Fruit fly (Drosophila melanogaster) whole organism, embryonic: Measurements from ENCODE around the gene Trf4-1.
A peak's percentile ranks its signal among the peaks of the same experiment; 100 is the strongest.

ENCODE experiments used
- Ada2b ChIP-seq: fragments of 200-800 bp; sonication (Bioruptor generic); IDR thresholded peaks from 2 replicates; pipeline ENCODE4 v1.3.6; 2022; ENCODE audit warnings: missing biosample characterization, missing genetic modification characterization
- CG10274 ChIP-seq: fragments of 200-800 bp; sonication (Bioruptor generic); optimal IDR thresholded peaks from 3 replicates; lab custom pipeline; 2017; ENCODE audit warnings: missing biosample characterization, mild to moderate bottlenecking, missing genetic modification characterization
- CG12659 ChIP-seq: fragments of 200-800 bp; sonication (Bioruptor generic); optimal IDR thresholded peaks from 3 replicates; lab custom pipeline; 2017; ENCODE audit warnings: mild to moderate bottlenecking, missing biosample characterization, missing genetic modification reagents, missing genetic modification characterization
- CG12769 ChIP-seq: fragments of 200-800 bp; sonication (Bioruptor generic); optimal IDR thresholded peaks from 2 replicates; lab custom pipeline; 2019; ENCODE audit warnings: missing biosample characterization, mild to moderate bottlenecking, missing genetic modification characterization, moderate library complexity
- CG13624 ChIP-seq: fragments of 200-800 bp; sonication (Bioruptor generic); optimal IDR thresholded peaks from 2 replicates; lab custom pipeline; 2016; ENCODE audit warnings: missing biosample characterization, missing genetic modification characterization
- CG14014 ChIP-seq: fragments of 200-800 bp; sonication (Bioruptor generic); IDR thresholded peaks from 2 replicates; pipeline ENCODE4 v1.3.6; 2022; ENCODE audit warnings: missing biosample characterization, missing genetic modification characterization
- CG15479 ChIP-seq: fragments of 200-800 bp; sonication (Bioruptor generic); optimal IDR thresholded peaks from 3 replicates; lab custom pipeline; 2019; ENCODE audit warnings: missing biosample characterization, mild to moderate bottlenecking, missing genetic modification characterization, moderate library complexity
- CG17802 ChIP-seq: fragments of 200-800 bp; sonication (Bioruptor generic); optimal IDR thresholded peaks from 2 replicates; lab custom pipeline; 2018; ENCODE audit warnings: missing biosample characterization, mild to moderate bottlenecking, missing genetic modification characterization, moderate library complexity
- CG30403 ChIP-seq: fragments of 200-800 bp; sonication (Bioruptor generic); optimal IDR thresholded peaks from 3 replicates; lab custom pipeline; 2016; ENCODE audit warnings: missing biosample characterization, missing genetic modification characterization
- CG30431 ChIP-seq: fragments of 200-800 bp; sonication (Bioruptor generic); optimal IDR thresholded peaks from 2 replicates; lab custom pipeline; 2017; ENCODE audit warnings: missing biosample characterization, missing genetic modification characterization
- CG34422 ChIP-seq: fragments of 200-800 bp; sonication (Bioruptor generic); IDR thresholded peaks from 3 replicates; pipeline ENCODE4 v1.3.6; 2022; ENCODE audit warnings: missing biosample characterization, missing genetic modification characterization
- CG42726 ChIP-seq: fragments of 200-800 bp; sonication (Bioruptor generic); IDR thresholded peaks from 2 replicates; pipeline ENCODE4 v1.3.6; 2022; ENCODE audit warnings: missing biosample characterization, missing genetic modification characterization; ENCODE audit not compliant: partially characterized antibody
- CG4707 ChIP-seq: fragments of 200-800 bp; sonication (Bioruptor generic); optimal IDR thresholded peaks from 2 replicates; lab custom pipeline; 2018; ENCODE audit warnings: missing biosample characterization, mild to moderate bottlenecking, missing genetic modification characterization, moderate library complexity
- CG6854 ChIP-seq: fragments of 200-800 bp; sonication (Bioruptor generic); optimal IDR thresholded peaks from 3 replicates; lab custom pipeline; 2017; ENCODE audit warnings: missing biosample characterization, mild to moderate bottlenecking, missing genetic modification characterization
- CG7745 ChIP-seq: fragments of 200-800 bp; sonication (Bioruptor generic); optimal IDR thresholded peaks from 2 replicates; lab custom pipeline; 2018; ENCODE audit warnings: missing biosample characterization, mild to moderate bottlenecking, missing genetic modification characterization, moderate library complexity
- CG9215 ChIP-seq: fragments of 200-800 bp; sonication (Bioruptor generic); IDR thresholded peaks from 2 replicates; pipeline ENCODE4 v1.3.6; 2022; ENCODE audit warnings: missing biosample characterization, missing genetic modification characterization
- Chrac-16 ChIP-seq: fragments of 200-800 bp; sonication (Bioruptor generic); optimal IDR thresholded peaks from 3 replicates; lab custom pipeline; 2016; ENCODE audit warnings: missing biosample characterization, missing genetic modification characterization
- Dip3 ChIP-seq: fragments of 200-800 bp; sonication (Bioruptor generic); optimal IDR thresholded peaks from 3 replicates; lab custom pipeline; 2016; ENCODE audit warnings: missing biosample characterization, missing genetic modification characterization
- Doc3 ChIP-seq: fragments of 200-800 bp; sonication (Bioruptor generic); IDR thresholded peaks from 3 replicates; pipeline ENCODE4 v1.3.6; 2022; ENCODE audit warnings: missing biosample characterization, missing genetic modification characterization; ENCODE audit not compliant: partially characterized antibody
- Dp ChIP-seq: fragments of 200-800 bp; sonication (Bioruptor generic); optimal IDR thresholded peaks from 2 replicates; lab custom pipeline; 2018; ENCODE audit warnings: missing biosample characterization, mild to moderate bottlenecking, missing genetic modification characterization, moderate library complexity
- Ets65A ChIP-seq: fragments of 200-800 bp; sonication (Bioruptor generic); peaks from one replicate; lab custom pipeline; 2016; ENCODE audit warnings: missing biosample characterization, missing genetic modification characterization
- Fer1 ChIP-seq: fragments of 200-800 bp; sonication (Bioruptor generic); optimal IDR thresholded peaks from 2 replicates; lab custom pipeline; 2017; ENCODE audit warnings: missing biosample characterization, mild to moderate bottlenecking, missing genetic modification characterization
- Fer2 ChIP-seq: fragments of 200-800 bp; sonication (Bioruptor generic); optimal IDR thresholded peaks from 2 replicates; lab custom pipeline; 2018; ENCODE audit warnings: missing biosample characterization, mild to moderate bottlenecking, missing genetic modification characterization, moderate library complexity
- HLH54F ChIP-seq: fragments of 200-800 bp; sonication (Bioruptor generic); optimal IDR thresholded peaks from 3 replicates; lab custom pipeline; 2016; ENCODE audit warnings: missing biosample characterization, missing genetic modification characterization
- HLHmδ ChIP-seq: fragments of 200-800 bp; sonication (Bioruptor generic); optimal IDR thresholded peaks from 2 replicates; lab custom pipeline; 2018; ENCODE audit warnings: missing biosample characterization, mild to moderate bottlenecking, missing genetic modification characterization, moderate library complexity
- Hr78 ChIP-seq, 2 experiments: fragments of 200-800 bp in 1 of 2; fragments of >200 bp in 1 of 2; sonication (Bioruptor generic) in 1 of 2; optimal IDR thresholded peaks; 2 replicates each; lab custom pipeline; 2017 to 2019; ENCODE audit warnings: missing biosample characterization in 2 of 2, missing genetic modification characterization in 2 of 2, mild to moderate bottlenecking in 1 of 2, moderate library complexity in 1 of 2
- Med ChIP-seq: fragments of 200-800 bp; sonication (Bioruptor generic); peaks from one replicate; lab custom pipeline; 2016; ENCODE audit warnings: missing biosample characterization, missing genetic modification characterization, mild to moderate bottlenecking, inconsistent platforms, moderate library complexity
- Mrtf ChIP-seq: fragments of 200-800 bp; sonication (Bioruptor generic); IDR thresholded peaks from 3 replicates; pipeline ENCODE4 v1.3.6; 2022; ENCODE audit warnings: missing biosample characterization, missing genetic modification characterization
- NC2β ChIP-seq: fragments of 200-800 bp; sonication (Bioruptor generic); optimal IDR thresholded peaks from 2 replicates; lab custom pipeline; 2016; ENCODE audit warnings: missing biosample characterization, missing genetic modification characterization
- NFAT ChIP-seq: fragments of 200-800 bp; sonication (Bioruptor generic); IDR thresholded peaks from 2 replicates; pipeline ENCODE4 v1.3.6; 2022; ENCODE audit warnings: missing biosample characterization, missing genetic modification characterization
- Nf-YB ChIP-seq: fragments of 200-800 bp; sonication (Bioruptor generic); optimal IDR thresholded peaks from 3 replicates; lab custom pipeline; 2019; ENCODE audit warnings: missing biosample characterization, mild to moderate bottlenecking, missing genetic modification characterization, moderate library complexity
- NfI ChIP-seq: fragments of 200-800 bp; sonication (Bioruptor generic); optimal IDR thresholded peaks from 3 replicates; lab custom pipeline; 2018; ENCODE audit warnings: missing biosample characterization, mild to moderate bottlenecking, missing genetic modification characterization, moderate library complexity
- Pdp1 ChIP-seq, 2 experiments: fragments of 200-800 bp; sonication (Bioruptor generic); optimal IDR thresholded peaks; 3 replicates each; lab custom pipeline; 2016; ENCODE audit warnings: missing biosample characterization in 2 of 2, missing genetic modification characterization in 2 of 2, mild to moderate bottlenecking in 1 of 2, moderate library complexity in 1 of 2
- Trl ChIP-seq, 3 experiments: fragments of >200 bp in 2 of 3; fragments of 200-800 bp in 1 of 3; sonication (Bioruptor generic) in 1 of 3; optimal IDR thresholded peaks; 2 replicates in 1 of 3; 3 replicates in 2 of 3; lab custom pipeline; 2016 to 2017; ENCODE audit warnings: missing biosample characterization in 1 of 3, missing genetic modification characterization in 1 of 3
- bbx ChIP-seq: fragments of 200-800 bp; sonication (Bioruptor generic); IDR thresholded peaks from 2 replicates; pipeline ENCODE4 v1.3.6; 2022; ENCODE audit warnings: missing biosample characterization, missing genetic modification characterization; ENCODE audit not compliant: partially characterized antibody
- bigmax ChIP-seq: fragments of 200-800 bp; sonication (Bioruptor generic); optimal IDR thresholded peaks from 2 replicates; lab custom pipeline; 2018; ENCODE audit warnings: missing biosample characterization, mild to moderate bottlenecking, missing genetic modification characterization
- bsh ChIP-seq, 2 experiments: fragments of 200-800 bp; sonication (Bioruptor generic); optimal IDR thresholded peaks; 2 replicates each; lab custom pipeline; 2017 to 2018; ENCODE audit warnings: mild to moderate bottlenecking in 2 of 2, missing biosample characterization in 2 of 2, missing genetic modification characterization in 2 of 2, moderate library complexity in 1 of 2
- croc ChIP-seq: fragments of 200-800 bp; sonication (Bioruptor generic); conservative IDR thresholded peaks from 3 replicates; pipeline ENCODE4 v1.3.6; 2022; ENCODE audit warnings: missing biosample characterization, missing genetic modification characterization
- dan ChIP-seq: fragments of 200-800 bp; sonication (Bioruptor generic); IDR thresholded peaks from 2 replicates; pipeline ENCODE4 v1.3.6; 2022; ENCODE audit warnings: missing biosample characterization, missing genetic modification characterization
- gce ChIP-seq: fragments of 200-800 bp; sonication (Bioruptor generic); IDR thresholded peaks from 3 replicates; pipeline ENCODE4 v1.3.6; 2022; ENCODE audit warnings: missing biosample characterization, missing genetic modification characterization
- grau ChIP-seq: fragments of 200-800 bp; optimal IDR thresholded peaks from 3 replicates; lab custom pipeline; 2019; ENCODE audit warnings: missing biosample characterization, mild to moderate bottlenecking, missing genetic modification characterization, moderate library complexity
- pb ChIP-seq: fragments of 200-800 bp; sonication (Bioruptor generic); optimal IDR thresholded peaks from 3 replicates; lab custom pipeline; 2016; ENCODE audit warnings: missing biosample characterization, missing genetic modification characterization
- rib ChIP-seq: fragments of 200-800 bp; sonication (Bioruptor generic); IDR thresholded peaks from 2 replicates; pipeline ENCODE4 v1.3.6; 2022; ENCODE audit warnings: missing biosample characterization, missing genetic modification characterization
- sc ChIP-seq, 3 experiments: fragments of >200 bp in 2 of 3; fragments of 200-800 bp in 1 of 3; sonication (Bioruptor generic) in 1 of 3; optimal IDR thresholded peaks; 2 replicates in 2 of 3; 3 replicates in 1 of 3; lab custom pipeline; 2017; ENCODE audit warnings: mild to moderate bottlenecking in 1 of 3, missing biosample characterization in 1 of 3, missing genetic modification characterization in 1 of 3, missing genetic modification reagents in 1 of 3
- slbo ChIP-seq: fragments of 200-800 bp; sonication (Bioruptor generic); IDR thresholded peaks from 2 replicates; pipeline ENCODE4 v1.3.6; 2022; ENCODE audit warnings: missing biosample characterization, missing genetic modification characterization
- tgo ChIP-seq: fragments of 200-800 bp; sonication (Bioruptor generic); IDR thresholded peaks from 3 replicates; pipeline ENCODE4 v1.3.6; 2022; ENCODE audit warnings: missing biosample characterization, missing genetic modification characterization
- tio ChIP-seq: fragments of 200-800 bp; sonication (Bioruptor generic); optimal IDR thresholded peaks from 2 replicates; lab custom pipeline; 2017; ENCODE audit warnings: missing biosample characterization, missing genetic modification characterization, inconsistent platforms
- unpg ChIP-seq: fragments of 200-800 bp; sonication (Bioruptor generic); optimal IDR thresholded peaks from 3 replicates; lab custom pipeline; 2018; ENCODE audit warnings: missing biosample characterization, mild to moderate bottlenecking, missing genetic modification characterization, moderate library complexity
- zfh1 ChIP-seq: fragments of 200-800 bp; sonication (Bioruptor generic); IDR thresholded peaks from 3 replicates; pipeline ENCODE4 v1.3.6; 2022; ENCODE audit warnings: missing biosample characterization, missing genetic modification characterization

The Trf4-1 gene

dm6 chrX:8583159-8583558 is 23.0 kb downstream of the Trf4-1 start (continued):
- no peak for TF ChIP-seq CG4707 (GFP tag; lab: Kevin White, UChicago)
- no peak for TF ChIP-seq tio (GFP tag; lab: Kevin White, UChicago)
- peak; percentile 1 for TF ChIP-seq CG13624 (GFP tag; lab: Kevin White, UChicago)
- TF ChIP-seq CG34422 (GFP tag; lab: Robert Waterston, UW): 0 out of 3 replicates have a peak, but pooled peaks have one; percentile 21
- TF ChIP-seq CG30403 (GFP tag; lab: Kevin White, UChicago): peak; percentile 13
- TF ChIP-seq Dp (GFP tag; lab: Kevin White, UChicago): no peak
- no peak for TF ChIP-seq CG15479 (GFP tag; lab: Kevin White, UChicago)
- TF ChIP-seq CG10274: no peak
- TF ChIP-seq CG42726 (GFP tag; lab: Robert Waterston, UW): no peak
- TF ChIP-seq HLHmδ (GFP tag; lab: Kevin White, UChicago): no peak
- no peak for TF ChIP-seq zfh1 (GFP tag; lab: Robert Waterston, UW)
- no peak for TF ChIP-seq croc (GFP tag; lab: Robert Waterston, UW)
- TF ChIP-seq dan (GFP tag; lab: Robert Waterston, UW): no peak
- peak; percentile 42 for TF ChIP-seq Ets65A (GFP tag; lab: Kevin White, UChicago)
- no peak; the same call in 1 of the 2 replicates for TF ChIP-seq Ada2b (GFP tag; lab: Robert Waterston, UW)
- peak; percentile 52 for TF ChIP-seq CG12659 (GFP tag; lab: Kevin White, UChicago)
- no peak for TF ChIP-seq Doc3 (GFP tag; lab: Robert Waterston, UW)
- no peak for TF ChIP-seq gce (GFP tag; lab: Robert Waterston, UW)
- TF ChIP-seq unpg (GFP tag; lab: Kevin White, UChicago): peak; percentile 6
- no peak for TF ChIP-seq CG6854 (GFP tag; lab: Kevin White, UChicago)
- TF ChIP-seq tgo: peak; percentile 19; the same call in 1 of the 3 replicates
- TF ChIP-seq CG7745 (tag; lab: Kevin White, UChicago): no peak
- no peak for TF ChIP-seq bbx (GFP tag; lab: Robert Waterston, UW)
- TF ChIP-seq CG17802 (tag; lab: Kevin White, UChicago): no peak
- TF ChIP-seq NfI (GFP tag; lab: Kevin White, UChicago): peak; percentile 4
- TF ChIP-seq Fer2 (tag; lab: Kevin White, UChicago): no peak
- TF ChIP-seq Trl (optimal IDR thresholded peaks at IDR 0.05; lab: Kevin White, UChicago): no peak
- TF ChIP-seq Trl (GFP tag; optimal IDR thresholded peaks at IDR 0.05; lab: Kevin White, UChicago): no peak
- no peak for TF ChIP-seq NC2β (GFP tag; lab: Kevin White, UChicago)
- TF ChIP-seq Nf-YB (GFP tag; lab: Kevin White, UChicago): no peak
- no peak for TF ChIP-seq bsh (GFP tag; optimal IDR thresholded peaks at IDR 0.05; lab: Kevin White, UChicago)
- peak; percentile 82 for TF ChIP-seq Med (GFP tag; lab: Kevin White, UChicago)
- no peak for TF ChIP-seq NFAT
- TF ChIP-seq pb (GFP tag; lab: Kevin White, UChicago): no peak
- TF ChIP-seq CG30431 (GFP tag; lab: Kevin White, UChicago): no peak
- TF ChIP-seq grau (tag; lab: Kevin White, UChicago): peak; percentile 81
- no peak for TF ChIP-seq Dip3
- peak; percentile 24 for TF ChIP-seq Fer1 (GFP tag; lab: Kevin White, UChicago)
- peak; percentile 9 for TF ChIP-seq HLH54F (GFP tag; lab: Kevin White, UChicago)
- TF ChIP-seq Pdp1 (GFP tag; optimal IDR thresholded peaks at IDR 0.05; lab: Kevin White, UChicago): no peak
- TF ChIP-seq Mrtf (GFP tag; lab: Robert Waterston, UW): 0 out of 3 replicates have a peak, but pooled peaks have one; percentile 34
- TF ChIP-seq CG9215: peak; percentile 36; the same call in 1 of the 2 replicates
- peak; percentile 14 for TF ChIP-seq CG12769
- no peak for TF ChIP-seq bigmax (GFP tag; lab: Kevin White, UChicago)
- no peak for TF ChIP-seq sc (optimal IDR thresholded peaks at IDR 0.05; lab: Kevin White, UChicago)
- no peak for TF ChIP-seq sc (GFP tag; optimal IDR thresholded peaks at IDR 0.05; lab: Kevin White, UChicago)
- TF ChIP-seq rib (GFP tag; lab: Robert Waterston, UW): no peak
- TF ChIP-seq Hr78 (GFP tag; optimal IDR thresholded peaks at IDR 0.05; lab: Kevin White, UChicago): no peak
- TF ChIP-seq Chrac-16: no peak
- TF ChIP-seq CG14014 (GFP tag; lab: Robert Waterston, UW): 0 out of 2 replicates have a peak, but pooled peaks have one; percentile 20
- peak; percentile 53 for TF ChIP-seq slbo (GFP tag; lab: Robert Waterston, UW)
